Worm (Caenorhabditis elegans) whole organism, early embryonic: ENCODE measurements around the gene ZK938.3.

Source experiments
- B0310.2 ChIP-seq: sonication (generic microtip); optimal IDR thresholded peaks from 2 replicates; lab custom pipeline; 2016; ENCODE audit warnings: mild to moderate bottlenecking, missing genetic modification characterization, missing compliant biosample characterization
- ama-1 ChIP-seq: fragments of 150-350 bp; optimal IDR thresholded peaks from 2 replicates; lab custom pipeline; 2014
- ets-7 ChIP-seq: sonication (generic microtip); optimal IDR thresholded peaks from 2 replicates; lab custom pipeline; 2016; ENCODE audit warnings: missing genotype, missing genetic modification characterization, missing compliant biosample characterization
- flt-1 ChIP-seq: fragments of 200-800 bp; sonication (Bioruptor generic); IDR thresholded peaks from 2 replicates; pipeline ENCODE4 v1.3.6; 2022; ENCODE audit warnings: missing genetic modification characterization, missing compliant biosample characterization
- hmg-4 ChIP-seq: fragments of 200-800 bp; sonication (Bioruptor generic); optimal IDR thresholded peaks from 2 replicates; lab custom pipeline; 2018; ENCODE audit warnings: mild to moderate bottlenecking, missing genetic modification characterization, missing compliant biosample characterization
- sea-1 ChIP-seq: fragments of 200-800 bp; sonication (Bioruptor generic); conservative IDR thresholded peaks from 2 replicates; pipeline ENCODE4 v1.3.6; 2022; ENCODE audit warnings: missing genetic modification characterization, missing compliant biosample characterization
- tbx-11 ChIP-seq: fragments of 200-800 bp; sonication (Bioruptor generic); IDR thresholded peaks from 2 replicates; pipeline ENCODE4 v1.3.6; 2022; ENCODE audit warnings: missing genetic modification characterization, missing compliant biosample characterization

ce11 chrII:9841985-9842505 lies 8.3 kb upstream of the ZK938.3 start, which contains the start of gene rnh-1.2:
- TF ChIP-seq ama-1 (no peak), hmg-4 (GFP tag; lab: Kevin White, UChicago) (no peak), ets-7 (no peak), sea-1 (GFP tag; lab: Robert Waterston, UW) (no peak), flt-1 (no peak), tbx-11 (no peak), B0310.2 (tag; lab: Kevin White, UChicago) (no peak)
